Worm (Caenorhabditis elegans) whole organism, late embryonic: ENCODE measurements around the gene C05E11.3.

Source experiments
- elt-4 ChIP-seq: sonication (generic microtip); optimal IDR thresholded peaks from 2 replicates; lab custom pipeline; 2016; ENCODE audit warnings: missing genetic modification characterization, missing compliant biosample characterization
- nhr-11 ChIP-seq: fragments of 150-350 bp; optimal IDR thresholded peaks from 2 replicates; lab custom pipeline; 2014; ENCODE audit warnings: missing biosample characterization, missing genetic modification characterization

DNA sequence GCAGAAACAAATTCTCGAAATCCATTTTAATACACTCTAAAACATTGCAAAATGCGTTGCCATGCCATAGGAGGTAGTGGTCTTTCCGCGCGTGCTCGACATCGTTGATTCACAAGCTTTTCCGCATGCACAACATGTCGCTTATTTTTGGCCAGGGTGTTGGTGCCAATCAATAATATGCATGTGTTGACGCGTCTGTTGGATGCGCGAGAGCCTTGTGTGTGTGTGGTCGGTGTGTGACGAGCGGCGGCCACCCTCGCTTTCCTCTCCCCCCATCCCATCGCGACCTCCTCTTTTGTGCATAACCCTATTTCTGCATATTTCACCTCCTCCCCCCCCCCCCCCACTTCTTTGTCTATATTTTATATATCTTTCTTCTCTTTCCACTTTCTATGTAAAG, 1.8 kb upstream of the C05E11.3 start:
- TF ChIP-seq elt-4 (tag; lab: Kevin White, UChicago) (no peak), nhr-11 (no peak)
